Worm (Caenorhabditis elegans) whole organism, L2 larva: ENCODE results near the gene pigg-1.
A peak's percentile ranks its signal among the peaks of the same experiment; 100 is the strongest.

Experiments used
- C34F6.9 ChIP-seq: fragments of 150-350 bp; optimal IDR thresholded peaks from 2 replicates; lab custom pipeline; 2014; ENCODE audit warnings: missing biosample characterization, missing genetic modification characterization
- F13H6.1 ChIP-seq: sonication (generic microtip); optimal IDR thresholded peaks from 2 replicates; lab custom pipeline; 2016; ENCODE audit warnings: missing genetic modification characterization, missing compliant biosample characterization
- R02D3.7 ChIP-seq: fragments of 150-350 bp; optimal IDR thresholded peaks from 2 replicates; lab custom pipeline; 2014; ENCODE audit warnings: missing biosample characterization, missing genetic modification characterization
- Y55F3AM.14 ChIP-seq: fragments of 200-800 bp; sonication (Bioruptor generic); optimal IDR thresholded peaks from 2 replicates; lab custom pipeline; 2018; ENCODE audit warnings: mild to moderate bottlenecking, missing genetic modification characterization, missing compliant biosample characterization
- ZK546.5 ChIP-seq: sonication (generic microtip); optimal IDR thresholded peaks from 2 replicates; lab custom pipeline; 2017; ENCODE audit warnings: missing biosample characterization, missing genetic modification characterization
- alr-1 ChIP-seq: fragments of 150-350 bp; optimal IDR thresholded peaks from 2 replicates; lab custom pipeline; 2014; ENCODE audit warnings: missing biosample characterization, missing genetic modification characterization
- aly-2 ChIP-seq: fragments of 150-350 bp; optimal IDR thresholded peaks from 2 replicates; lab custom pipeline; 2014; ENCODE audit warnings: missing biosample characterization, missing genetic modification characterization
- blmp-1 ChIP-seq: sonication (generic microtip); optimal IDR thresholded peaks from 2 replicates; lab custom pipeline; 2017; ENCODE audit warnings: missing genetic modification characterization, mild to moderate bottlenecking, missing compliant biosample characterization, antibody characterized with exemption, moderate library complexity; ENCODE audit not compliant: insufficient read depth
- ceh-16 ChIP-seq: fragments of 150-350 bp; optimal IDR thresholded peaks from 2 replicates; lab custom pipeline; 2014; ENCODE audit warnings: missing biosample characterization, missing genetic modification characterization
- ceh-82 ChIP-seq: fragments of 150-350 bp; optimal IDR thresholded peaks from 2 replicates; lab custom pipeline; 2014; ENCODE audit warnings: missing biosample characterization, missing genetic modification characterization
- crh-2 ChIP-seq: sonication (generic microtip); optimal IDR thresholded peaks from 2 replicates; lab custom pipeline; 2017; ENCODE audit warnings: missing biosample characterization, missing genetic modification characterization
- dmd-4 ChIP-seq: sonication (generic microtip); optimal IDR thresholded peaks from 2 replicates; lab custom pipeline; 2017; ENCODE audit warnings: missing biosample characterization, missing genetic modification characterization
- egl-27 ChIP-seq: sonication (generic microtip); optimal IDR thresholded peaks from 3 replicates; lab custom pipeline; 2017; ENCODE audit warnings: missing biosample characterization, missing genetic modification reagents, missing genetic modification characterization
- elt-1 ChIP-seq: fragments of 150-350 bp; optimal IDR thresholded peaks from 2 replicates; lab custom pipeline; 2014; ENCODE audit warnings: missing biosample characterization, missing genetic modification characterization
- elt-3 ChIP-seq: sonication (generic microtip); optimal IDR thresholded peaks from 2 replicates; lab custom pipeline; 2017; ENCODE audit warnings: missing biosample characterization, missing genetic modification characterization
- fos-1 ChIP-seq: fragments of 150-350 bp; optimal IDR thresholded peaks from 2 replicates; lab custom pipeline; 2014; ENCODE audit warnings: missing biosample characterization, missing genetic modification characterization
- gmeb-1 ChIP-seq: fragments of 150-350 bp; optimal IDR thresholded peaks from 2 replicates; lab custom pipeline; 2014; ENCODE audit warnings: missing biosample characterization, missing genetic modification characterization
- lin-11 ChIP-seq: fragments of 150-350 bp; sonication (generic microtip); optimal IDR thresholded peaks from 2 replicates; lab custom pipeline; 2014; ENCODE audit warnings: missing biosample characterization, missing genetic modification characterization, inconsistent platforms, mixed read lengths
- lin-13 ChIP-seq: fragments of 150-350 bp; optimal IDR thresholded peaks from 2 replicates; lab custom pipeline; 2014; ENCODE audit warnings: missing biosample characterization, missing genetic modification reagents, missing genetic modification characterization
- lin-39 ChIP-seq: fragments of 150-350 bp; optimal IDR thresholded peaks from 2 replicates; lab custom pipeline; 2014; ENCODE audit warnings: missing biosample characterization, missing genetic modification reagents, missing genetic modification characterization
- lsy-2 ChIP-seq, 2 experiments: fragments of 150-350 bp in 1 of 2; sonication (generic microtip) in 1 of 2; optimal IDR thresholded peaks; 2 replicates each; lab custom pipeline; 2014 to 2017; ENCODE audit warnings: missing biosample characterization in 2 of 2, missing genetic modification characterization in 2 of 2
- mab-5 ChIP-seq: fragments of 150-350 bp; optimal IDR thresholded peaks from 2 replicates; lab custom pipeline; 2014; ENCODE audit warnings: missing biosample characterization, missing genetic modification characterization
- mdl-1 ChIP-seq, 2 experiments: fragments of 150-350 bp in 1 of 2; sonication (generic microtip) in 1 of 2; optimal IDR thresholded peaks; 2 replicates each; lab custom pipeline; 2017; ENCODE audit warnings: missing biosample characterization in 2 of 2, missing genetic modification characterization in 2 of 2
- nhr-10 ChIP-seq: sonication (generic microtip); optimal IDR thresholded peaks from 2 replicates; lab custom pipeline; 2017; ENCODE audit warnings: missing biosample characterization, missing genetic modification characterization
- nhr-11 ChIP-seq: fragments of 150-350 bp; optimal IDR thresholded peaks from 2 replicates; lab custom pipeline; 2014; ENCODE audit warnings: missing biosample characterization, missing genetic modification characterization
- nhr-12 ChIP-seq: fragments of 150-350 bp; optimal IDR thresholded peaks from 2 replicates; lab custom pipeline; 2014; ENCODE audit warnings: missing biosample characterization, missing genetic modification characterization
- nhr-129 ChIP-seq: fragments of 150-350 bp; optimal IDR thresholded peaks from 2 replicates; lab custom pipeline; 2014; ENCODE audit warnings: missing biosample characterization, missing genetic modification characterization
- nhr-21 ChIP-seq: fragments of 150-350 bp; optimal IDR thresholded peaks from 2 replicates; lab custom pipeline; 2014; ENCODE audit warnings: missing biosample characterization, missing genetic modification characterization
- nhr-23 ChIP-seq: fragments of 150-350 bp; optimal IDR thresholded peaks from 2 replicates; lab custom pipeline; 2014; ENCODE audit warnings: missing biosample characterization, missing genetic modification reagents, missing genetic modification characterization
- nhr-237 ChIP-seq: fragments of 150-350 bp; optimal IDR thresholded peaks from 2 replicates; lab custom pipeline; 2014; ENCODE audit warnings: missing biosample characterization, missing genetic modification characterization
- nhr-6 ChIP-seq: fragments of 150-350 bp; optimal IDR thresholded peaks from 2 replicates; lab custom pipeline; 2014; ENCODE audit warnings: missing biosample characterization, missing genetic modification characterization
- nhr-77 ChIP-seq: fragments of 150-350 bp; optimal IDR thresholded peaks from 2 replicates; lab custom pipeline; 2014; ENCODE audit warnings: missing biosample characterization, missing genetic modification characterization
- peb-1 ChIP-seq: fragments of 150-350 bp; optimal IDR thresholded peaks from 2 replicates; lab custom pipeline; 2014; ENCODE audit warnings: missing biosample characterization, missing genetic modification characterization
- sem-4 ChIP-seq: fragments of 150-350 bp; optimal IDR thresholded peaks from 2 replicates; lab custom pipeline; 2014; ENCODE audit warnings: missing biosample characterization, missing genetic modification reagents, missing genetic modification characterization
- skn-1 ChIP-seq: sonication (generic microtip); optimal IDR thresholded peaks from 2 replicates; lab custom pipeline; 2017; ENCODE audit warnings: missing biosample characterization, missing genetic modification characterization
- sma-3 ChIP-seq: sonication (generic microtip); optimal IDR thresholded peaks from 2 replicates; lab custom pipeline; 2016; ENCODE audit warnings: missing genetic modification reagents, missing genetic modification characterization, missing compliant biosample characterization
- sma-9 ChIP-seq, 2 experiments: fragments of 150-350 bp in 1 of 2; sonication (generic microtip) in 1 of 2; optimal IDR thresholded peaks; 2 replicates each; lab custom pipeline; 2014 to 2016; ENCODE audit warnings: missing genetic modification characterization in 2 of 2, mild to moderate bottlenecking in 1 of 2, missing biosample characterization in 1 of 2, missing compliant biosample characterization in 1 of 2, missing genetic modification reagents in 1 of 2, moderate library complexity in 1 of 2
- snpc-4 ChIP-seq: fragments of 150-350 bp; optimal IDR thresholded peaks from 2 replicates; lab custom pipeline; 2014; ENCODE audit warnings: missing biosample characterization, missing genetic modification characterization
- unc-55 ChIP-seq: fragments of 150-350 bp; sonication (generic microtip); optimal IDR thresholded peaks from 3 replicates; lab custom pipeline; 2014; ENCODE audit warnings: missing biosample characterization, missing genetic modification reagents, missing genetic modification characterization
- unc-62 ChIP-seq: fragments of 150-350 bp; optimal IDR thresholded peaks from 2 replicates; lab custom pipeline; 2014; ENCODE audit warnings: missing biosample characterization, missing genetic modification reagents, missing genetic modification characterization
- zag-1 ChIP-seq: fragments of 150-350 bp; optimal IDR thresholded peaks from 2 replicates; lab custom pipeline; 2014; ENCODE audit warnings: missing biosample characterization, missing genetic modification characterization
- ztf-11 ChIP-seq: sonication (generic microtip); optimal IDR thresholded peaks from 2 replicates; lab custom pipeline; 2017; ENCODE audit warnings: missing biosample characterization, missing genetic modification characterization
- ztf-4 ChIP-seq: fragments of 150-350 bp; optimal IDR thresholded peaks from 2 replicates; lab custom pipeline; 2014; ENCODE audit warnings: missing biosample characterization, missing genetic modification characterization

Gene pigg-1

DNA sequence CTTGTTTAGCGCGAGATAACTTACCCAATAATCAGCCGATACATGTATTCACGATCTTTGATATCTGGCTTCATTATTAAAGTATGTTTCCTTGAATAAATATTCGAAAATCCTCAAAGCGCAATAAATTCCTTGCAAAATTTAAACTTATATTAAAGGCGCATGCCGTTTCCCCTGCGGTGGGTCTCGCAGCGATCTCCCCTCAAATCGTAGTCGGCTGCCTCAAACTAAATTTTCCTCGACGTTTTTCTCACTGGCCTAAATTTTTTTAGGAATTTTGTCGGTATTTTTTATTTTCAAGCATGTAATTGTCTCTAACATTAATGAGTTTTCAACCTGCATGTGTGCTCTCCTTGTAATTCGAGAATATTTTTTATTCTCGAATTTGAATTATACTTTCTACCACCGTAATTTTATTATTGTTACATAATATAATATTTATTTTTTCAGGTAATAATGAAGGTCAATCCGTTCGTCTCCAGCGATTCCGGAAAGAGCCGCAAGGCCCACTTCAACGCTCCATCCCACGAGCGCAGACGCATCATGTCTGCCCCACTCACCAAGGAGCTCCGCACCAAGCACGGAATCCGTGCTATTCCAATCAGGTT, 2.4 kb upstream of the pigg-1 start, which contains the start of the genes cpf-1 and rpl-26:
cpf-1 (minus strand) TSS at position 104 of the 608 bp plus-strand sequence.
rpl-26 (plus strand) TSS at position 449 of the 608 bp plus-strand sequence.
- TF ChIP-seq crh-2 (peak; percentile 60), gmeb-1 (peak; percentile 71), sma-9 (GFP tag; optimal IDR thresholded peaks at IDR 0.05; lab: Kevin White, UChicago) (peak; percentile 24), sma-9 (tag; optimal IDR thresholded peaks at IDR 0.05; lab: Kevin White, UChicago) (no peak), lin-39 (no peak), R02D3.7 (tag; lab: Kevin White, UChicago) (no peak), unc-55 (GFP tag; lab: Kevin White, UChicago) (peak; percentile 75), elt-3 (no peak), ztf-4 (tag; lab: Kevin White, UChicago) (no peak), mab-5 (tag; lab: Kevin White, UChicago) (no peak), ztf-11 (tag; lab: Kevin White, UChicago) (no peak), F13H6.1 (tag; lab: Kevin White, UChicago) (no peak), dmd-4 (tag; lab: Kevin White, UChicago) (no peak), blmp-1 (tag; lab: Kevin White, UChicago) (no peak), sma-3 (GFP tag; lab: Kevin White, UChicago) (peak; percentile 4), alr-1 (no peak), C34F6.9 (tag; lab: Kevin White, UChicago) (peak; percentile 77), unc-62 (GFP tag; lab: Kevin White, UChicago) (no peak), nhr-21 (tag; lab: Kevin White, UChicago) (no peak), nhr-23 (no peak), skn-1 (tag; lab: Kevin White, UChicago) (no peak), ceh-16 (tag; lab: Kevin White, UChicago) (no peak), mdl-1 (tag; optimal IDR thresholded peaks at IDR 0.05; lab: Kevin White, UChicago) (no peak), peb-1 (tag; lab: Kevin White, UChicago) (no peak), nhr-6 (no peak), fos-1 (peak; percentile 33), nhr-129 (tag; lab: Kevin White, UChicago) (peak; percentile 47), sem-4 (tag; lab: Kevin White, UChicago) (peak; percentile 49), lsy-2 (tag; optimal IDR thresholded peaks at IDR 0.05; lab: Kevin White, UChicago) (peak; percentile 22 to 89), nhr-10 (tag; lab: Kevin White, UChicago) (no peak), Y55F3AM.14 (GFP tag; lab: Kevin White, UChicago) (no peak), snpc-4 (tag; lab: Kevin White, UChicago) (peak; percentile 75), nhr-11 (no peak), lin-13 (no peak)

DNA sequence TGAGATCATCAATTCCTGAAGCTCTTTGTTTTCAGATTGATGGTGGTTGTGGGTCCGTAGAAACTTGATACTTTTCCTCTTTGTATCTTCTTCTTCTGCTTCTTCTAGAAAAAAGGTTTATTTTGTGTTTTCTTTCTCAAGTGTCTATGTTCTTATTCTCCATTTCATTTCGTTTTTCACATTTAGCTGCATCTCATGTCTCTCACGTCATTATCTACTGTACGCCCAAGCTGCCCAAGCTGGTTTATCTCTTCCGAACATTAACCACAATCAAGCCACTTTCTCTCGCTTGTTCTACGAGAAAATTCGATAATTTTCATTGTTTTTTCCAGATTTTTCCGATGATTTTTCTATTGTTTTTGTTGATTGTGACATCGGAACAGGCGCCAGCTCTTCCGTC, 851 bp downstream of the pigg-1 start, which contains the start of gene F28C6.5:
F28C6.5 (plus strand) TSS at position 301 of the 400 bp plus-strand sequence.
- TF ChIP-seq elt-1 (tag; lab: Kevin White, UChicago) (no peak), alr-1 (no peak), lin-13 (no peak), aly-2 (tag; lab: Kevin White, UChicago) (no peak), dmd-4 (tag; lab: Kevin White, UChicago) (no peak), gmeb-1 (no peak), ztf-4 (tag; lab: Kevin White, UChicago) (no peak), nhr-11 (no peak), lin-11 (tag; lab: Kevin White, UChicago) (no peak), nhr-237 (tag; lab: Kevin White, UChicago) (no peak), fos-1 (no peak)

DNA sequence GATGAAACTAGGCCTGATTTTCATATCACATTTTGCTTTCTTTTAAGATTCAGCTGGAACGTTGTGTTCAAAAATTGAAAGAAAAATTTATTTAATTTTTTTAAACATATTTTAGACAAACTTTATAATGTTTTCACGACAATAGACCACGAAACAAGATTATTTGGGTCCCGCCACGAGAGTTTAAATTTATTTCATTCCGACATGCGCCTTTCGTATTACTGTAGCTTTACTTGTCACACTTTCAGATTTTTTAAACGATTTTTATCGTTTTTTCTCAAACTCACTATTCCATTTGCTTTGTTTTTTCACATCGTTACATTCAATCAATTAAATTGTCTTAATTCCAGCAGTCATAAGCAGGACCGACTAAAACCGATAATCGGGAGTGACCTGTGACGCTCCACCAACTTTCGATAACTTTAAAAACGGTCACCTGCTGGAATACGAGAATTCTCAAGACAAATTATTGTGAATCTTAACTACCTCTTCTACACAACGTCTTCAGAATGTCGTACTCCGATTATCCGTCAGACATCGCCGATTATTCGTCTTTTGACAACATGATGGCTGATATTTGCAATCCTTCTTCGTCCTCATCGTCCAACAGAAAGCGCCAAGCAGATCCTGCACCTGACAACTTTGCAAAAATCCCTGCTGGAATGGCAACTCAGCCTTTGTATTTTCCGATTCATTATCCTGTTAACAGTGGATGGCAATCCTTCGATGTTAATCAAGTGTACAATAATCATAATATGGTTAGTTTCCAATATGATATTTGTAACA, 6.0 kb downstream of the pigg-1 start, which contains the start of gene aptf-3:
aptf-3 (plus strand) TSS at position 351 of the 786 bp plus-strand sequence.
- TF ChIP-seq nhr-77 (tag; lab: Kevin White, UChicago): no peak
- TF ChIP-seq sma-3 (GFP tag; lab: Kevin White, UChicago): no peak
- TF ChIP-seq ZK546.5 (tag; lab: Kevin White, UChicago): no peak
- no peak for TF ChIP-seq crh-2
- no peak for TF ChIP-seq R02D3.7 (tag; lab: Kevin White, UChicago)
- TF ChIP-seq nhr-23: no peak
- no peak for TF ChIP-seq mdl-1 (tag; optimal IDR thresholded peaks at IDR 0.05; lab: Kevin White, UChicago)
- no peak for TF ChIP-seq fos-1
- no peak for TF ChIP-seq sma-9 (GFP tag; optimal IDR thresholded peaks at IDR 0.05; lab: Kevin White, UChicago)
- TF ChIP-seq sma-9 (tag; optimal IDR thresholded peaks at IDR 0.05; lab: Kevin White, UChicago): no peak
- TF ChIP-seq egl-27 (tag; lab: Kevin White, UChicago): no peak
- no peak for TF ChIP-seq zag-1 (tag; lab: Kevin White, UChicago)
- TF ChIP-seq nhr-12: no peak
- no peak for TF ChIP-seq lin-39
- no peak for TF ChIP-seq gmeb-1
- no peak for TF ChIP-seq nhr-10 (tag; lab: Kevin White, UChicago)
- TF ChIP-seq ceh-82 (tag; lab: Kevin White, UChicago): no peak
- TF ChIP-seq skn-1 (tag; lab: Kevin White, UChicago): no peak
- TF ChIP-seq nhr-237 (tag; lab: Kevin White, UChicago): no peak
- no peak for TF ChIP-seq dmd-4 (tag; lab: Kevin White, UChicago)
